Worm (Caenorhabditis elegans): ENCODE data around the gene H20J04.9.

H20J04.9 gene

ce11 chrII:4370842-4371241 lies 19.9 kb downstream of the H20J04.9 start:
- TF ChIP-seq pes-1 (GFP tag; IDR thresholded peaks at IDR 0.05) (no peak), hnd-1 (tag; optimal IDR thresholded peaks at IDR 0.05) (no peak), tbx-11 (GFP tag; IDR thresholded peaks at IDR 0.05) (no peak), hmg-4 (GFP tag; optimal IDR thresholded peaks at IDR 0.05) (no peak), ceh-13 (GFP tag; optimal IDR thresholded peaks at IDR 0.05) (no peak)

- TF ChIP-seq ama-1 (optimal IDR thresholded peaks at IDR 0.05) = no peak
- no peak for TF ChIP-seq ceh-13 (GFP tag; optimal IDR thresholded peaks at IDR 0.05)
- TF ChIP-seq tbx-37 (GFP tag; conservative IDR thresholded peaks at IDR 0.05) = no peak
- no peak for TF ChIP-seq ets-7 (tag; optimal IDR thresholded peaks at IDR 0.05)
- no peak for TF ChIP-seq flt-1 (GFP tag; IDR thresholded peaks at IDR 0.05)
- no peak for TF ChIP-seq sea-1 (GFP tag; conservative IDR thresholded peaks at IDR 0.05)
- 0 out of 2 replicates have a peak, but pooled peaks have one; percentile 0 for TF ChIP-seq pes-1 (GFP tag; IDR thresholded peaks at IDR 0.05)
Observed at ce11 chrII:4372406-4372805, 21.4 kb downstream of the H20J04.9 start, which contains the start of gene paic-1. Gene paic-1, minus strand, starts transcription at chrII:4372525.

ce11 chrII:4372867-4373397 lies 21.9 kb downstream of the H20J04.9 start:
- TF ChIP-seq pes-1 (GFP tag; IDR thresholded peaks at IDR 0.05) (no peak), ceh-36 (tag; optimal IDR thresholded peaks at IDR 0.05) (no peak), ets-7 (tag; optimal IDR thresholded peaks at IDR 0.05) (no peak), sea-1 (GFP tag; conservative IDR thresholded peaks at IDR 0.05) (no peak), hnd-1 (tag; optimal IDR thresholded peaks at IDR 0.05) (no peak), B0310.2 (tag; optimal IDR thresholded peaks at IDR 0.05) (no peak)

- TF ChIP-seq tra-4 (tag; optimal IDR thresholded peaks at IDR 0.05) = no peak
- TF ChIP-seq aly-1 (tag; optimal IDR thresholded peaks at IDR 0.05) = no peak
- no peak for TF ChIP-seq ama-1 (optimal IDR thresholded peaks at IDR 0.05)
- TF ChIP-seq ets-7 (tag; optimal IDR thresholded peaks at IDR 0.05) = no peak
- no peak for TF ChIP-seq scrt-1 (GFP tag; IDR thresholded peaks at IDR 0.05)
- no peak for TF ChIP-seq B0310.2 (tag; optimal IDR thresholded peaks at IDR 0.05)
- no peak for TF ChIP-seq tbx-37 (GFP tag; conservative IDR thresholded peaks at IDR 0.05)
- TF ChIP-seq hnd-1 (tag; optimal IDR thresholded peaks at IDR 0.05) = no peak
- no peak for TF ChIP-seq F13C5.2 (tag; optimal IDR thresholded peaks at IDR 0.05)
- no peak for TF ChIP-seq flt-1 (GFP tag; IDR thresholded peaks at IDR 0.05)
- TF ChIP-seq hmbx-1 (tag; optimal IDR thresholded peaks at IDR 0.05) = no peak
- TF ChIP-seq ceh-13 (GFP tag; optimal IDR thresholded peaks at IDR 0.05) = no peak
- TF ChIP-seq tbx-11 (GFP tag; IDR thresholded peaks at IDR 0.05) = no peak
- TF ChIP-seq ceh-36 (tag; optimal IDR thresholded peaks at IDR 0.05) = no peak
Observed at ce11 chrII:4374885-4375284, 23.9 kb downstream of the H20J04.9 start.

ce11 chrII:4376295-4377172 lies 25.5 kb downstream of the H20J04.9 start, which contains the start of gene ntl-2:
Gene ntl-2, minus strand, starts transcription at chrII:4376465.
- peak; percentile 55 for TF ChIP-seq B0310.2 (tag; optimal IDR thresholded peaks at IDR 0.05)
- no peak for TF ChIP-seq tbx-37 (GFP tag; conservative IDR thresholded peaks at IDR 0.05)
- peak; percentile 44; the same call in 1 of the 2 replicates for TF ChIP-seq tbx-11 (GFP tag; IDR thresholded peaks at IDR 0.05)
- peak; percentile 93 for TF ChIP-seq hmg-4 (GFP tag; optimal IDR thresholded peaks at IDR 0.05)
- TF ChIP-seq aly-1 (tag; optimal IDR thresholded peaks at IDR 0.05) = no peak
- peak; percentile 67 for TF ChIP-seq ceh-36 (tag; optimal IDR thresholded peaks at IDR 0.05)
- TF ChIP-seq scrt-1 (GFP tag; IDR thresholded peaks at IDR 0.05) = no peak
- TF ChIP-seq F13C5.2 (tag; optimal IDR thresholded peaks at IDR 0.05) = peak; percentile 75
- no peak for TF ChIP-seq ama-1 (optimal IDR thresholded peaks at IDR 0.05)
- TF ChIP-seq pes-1 (GFP tag; IDR thresholded peaks at IDR 0.05) = peak; percentile 66
- TF ChIP-seq tra-4 (tag; optimal IDR thresholded peaks at IDR 0.05) = no peak
- TF ChIP-seq ets-7 (tag; optimal IDR thresholded peaks at IDR 0.05) = no peak
- TF ChIP-seq flt-1 (GFP tag; IDR thresholded peaks at IDR 0.05) = peak; percentile 29; the same call in 1 of the 2 replicates
- TF ChIP-seq hmbx-1 (tag; optimal IDR thresholded peaks at IDR 0.05) = no peak
- peak; percentile 16 for TF ChIP-seq ceh-13 (GFP tag; optimal IDR thresholded peaks at IDR 0.05)
- 0 out of 2 replicates have a peak, but pooled peaks have one; percentile 58 for TF ChIP-seq sea-1 (GFP tag; conservative IDR thresholded peaks at IDR 0.05)
- TF ChIP-seq hnd-1 (tag; optimal IDR thresholded peaks at IDR 0.05) = no peak

ce11 chrII:4378195-4378594 lies 27.2 kb downstream of the H20J04.9 start, which contains the start of gene B0286.1:
Gene B0286.1, plus strand, starts transcription at chrII:4378495.
- no peak for TF ChIP-seq aly-1 (tag; optimal IDR thresholded peaks at IDR 0.05)
- TF ChIP-seq B0310.2 (tag; optimal IDR thresholded peaks at IDR 0.05) = no peak
- TF ChIP-seq scrt-1 (GFP tag; IDR thresholded peaks at IDR 0.05) = no peak
- TF ChIP-seq tra-4 (tag; optimal IDR thresholded peaks at IDR 0.05) = no peak
- no peak for TF ChIP-seq tbx-37 (GFP tag; conservative IDR thresholded peaks at IDR 0.05)
- TF ChIP-seq pes-1 (GFP tag; IDR thresholded peaks at IDR 0.05) = no peak

- no peak for TF ChIP-seq ceh-36 (tag; optimal IDR thresholded peaks at IDR 0.05)
- TF ChIP-seq flt-1 (GFP tag; IDR thresholded peaks at IDR 0.05) = no peak
- no peak for TF ChIP-seq tra-4 (tag; optimal IDR thresholded peaks at IDR 0.05)
Observed at ce11 chrII:4383306-4383705, 32.3 kb downstream of the H20J04.9 start, which contains the start of gene fkh-6. Gene fkh-6, minus strand, starts transcription at chrII:4383406.

- TF ChIP-seq ama-1 (optimal IDR thresholded peaks at IDR 0.05) (no peak), ceh-13 (GFP tag; optimal IDR thresholded peaks at IDR 0.05) (no peak), sea-1 (GFP tag; conservative IDR thresholded peaks at IDR 0.05) (no peak), B0310.2 (tag; optimal IDR thresholded peaks at IDR 0.05) (no peak), pes-1 (GFP tag; IDR thresholded peaks at IDR 0.05) (no peak), aly-1 (tag; optimal IDR thresholded peaks at IDR 0.05) (no peak), tra-4 (tag; optimal IDR thresholded peaks at IDR 0.05) (no peak), flt-1 (GFP tag; IDR thresholded peaks at IDR 0.05) (no peak), tbx-11 (GFP tag; IDR thresholded peaks at IDR 0.05) (no peak)
Observed at ce11 chrII:4391072-4391471, 40.1 kb downstream of the H20J04.9 start.

Data from whole organism, early embryonic.